Worm (Caenorhabditis elegans) whole organism, L4/young adult: ENCODE measurements around the gene gap-1.

ENCODE experiments used
- W03F9.2 ChIP-seq: fragments of 150-350 bp; optimal IDR thresholded peaks from 2 replicates; lab custom pipeline; 2014; ENCODE audit warnings: missing biosample characterization, missing genetic modification characterization
- dao-5 ChIP-seq: sonication (generic microtip); optimal IDR thresholded peaks from 2 replicates; lab custom pipeline; 2016; ENCODE audit warnings: missing genotype, missing genetic modification characterization, moderate library complexity, missing compliant biosample characterization
- him-1 ChIP-seq: sonication (generic microtip); optimal IDR thresholded peaks from 2 replicates; lab custom pipeline; 2016; ENCODE audit warnings: missing genotype, missing genetic modification reagents, missing genetic modification characterization, missing compliant biosample characterization

DNA sequence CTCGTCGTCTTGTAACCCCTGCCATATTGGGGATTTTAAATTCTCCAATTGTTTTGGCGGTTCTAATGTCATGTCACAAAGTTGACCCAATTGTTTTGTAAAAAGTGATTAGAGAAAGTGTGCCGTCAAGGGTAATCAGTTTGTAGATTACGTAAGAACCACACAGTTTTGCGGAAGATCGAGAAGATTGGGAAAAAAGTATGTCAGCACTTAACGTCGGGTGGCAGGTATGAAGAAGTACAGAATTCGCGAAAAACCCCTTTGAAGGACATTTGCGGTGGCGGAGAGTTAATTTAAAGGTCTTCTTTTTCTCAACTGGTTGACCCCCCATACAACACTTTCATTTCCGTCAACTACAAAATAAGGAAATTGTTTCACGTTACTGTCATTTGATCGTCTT, 16.1 kb downstream of the gap-1 start:
- TF ChIP-seq dao-5 (tag; lab: Kevin White, UChicago) (no peak), him-1 (no peak), W03F9.2 (tag; lab: Kevin White, UChicago) (no peak)
